Fruit fly (Drosophila melanogaster) whole organism, prepupa: ENCODE data around the gene CG7730.
A peak's percentile ranks its signal among the peaks of the same experiment; 100 is the strongest.

ENCODE experiments used
- Blimp-1 ChIP-seq: fragments of 200-800 bp; sonication (Bioruptor generic); optimal IDR thresholded peaks from 3 replicates; lab custom pipeline; 2017; ENCODE audit warnings: missing biosample characterization, missing genetic modification characterization, mild to moderate bottlenecking, moderate library complexity, missing genetic modification reagents
- CG11294 ChIP-seq: fragments of 200-800 bp; sonication (Bioruptor generic); IDR thresholded peaks from 2 replicates; pipeline ENCODE4 v1.3.6; 2022; ENCODE audit warnings: missing biosample characterization, missing genetic modification characterization
- CG11762 ChIP-seq: fragments of 200-800 bp; sonication (Bioruptor generic); optimal IDR thresholded peaks from 3 replicates; lab custom pipeline; 2016; ENCODE audit warnings: missing biosample characterization, missing genetic modification characterization; ENCODE audit not compliant: insufficient read depth
- CG11902 ChIP-seq: fragments of 200-800 bp; sonication (Bioruptor generic); optimal IDR thresholded peaks from 3 replicates; lab custom pipeline; 2016; ENCODE audit warnings: missing biosample characterization, missing genetic modification characterization
- CG16779 ChIP-seq: fragments of 200-800 bp; sonication (Bioruptor generic); optimal IDR thresholded peaks from 3 replicates; lab custom pipeline; 2017; ENCODE audit warnings: missing biosample characterization, mild to moderate bottlenecking, missing genetic modification characterization
- CG3032 ChIP-seq: fragments of 200-800 bp; optimal IDR thresholded peaks from 2 replicates; lab custom pipeline; 2019; ENCODE audit warnings: missing biosample characterization, mild to moderate bottlenecking, missing genetic modification characterization, moderate library complexity
- CG31627 ChIP-seq: fragments of 200-800 bp; sonication (Bioruptor generic); optimal IDR thresholded peaks from 3 replicates; lab custom pipeline; 2016; ENCODE audit warnings: missing biosample characterization, missing genetic modification characterization
- CG32006 ChIP-seq: fragments of 200-800 bp; sonication (Bioruptor generic); optimal IDR thresholded peaks from 3 replicates; lab custom pipeline; 2017; ENCODE audit warnings: missing biosample characterization, mild to moderate bottlenecking, missing genetic modification characterization
- CG34406 ChIP-seq: fragments of 200-800 bp; sonication (Bioruptor generic); optimal IDR thresholded peaks from 3 replicates; lab custom pipeline; 2016; ENCODE audit warnings: missing biosample characterization, missing genetic modification characterization
- CG3919 ChIP-seq: fragments of 200-800 bp; sonication (Bioruptor generic); optimal IDR thresholded peaks from 3 replicates; lab custom pipeline; 2016; ENCODE audit warnings: missing biosample characterization, missing genetic modification characterization
- CG4318 ChIP-seq: fragments of 200-800 bp; sonication (Bioruptor generic); optimal IDR thresholded peaks from 3 replicates; lab custom pipeline; 2017; ENCODE audit warnings: missing biosample characterization, mild to moderate bottlenecking, missing genetic modification characterization
- CG6276 ChIP-seq: fragments of 200-800 bp; sonication (Bioruptor generic); optimal IDR thresholded peaks from 2 replicates; lab custom pipeline; 2017; ENCODE audit warnings: missing biosample characterization, mild to moderate bottlenecking, missing genetic modification characterization
- CG7368 ChIP-seq: fragments of 200-800 bp; sonication (Bioruptor generic); optimal IDR thresholded peaks from 3 replicates; lab custom pipeline; 2016; ENCODE audit warnings: missing biosample characterization, missing genetic modification characterization
- CG8319 ChIP-seq: fragments of 200-800 bp; sonication (Bioruptor generic); optimal IDR thresholded peaks from 3 replicates; lab custom pipeline; 2016; ENCODE audit warnings: missing biosample characterization, missing genetic modification characterization
- CG8632 ChIP-seq: fragments of 200-800 bp; sonication (Bioruptor generic); optimal IDR thresholded peaks from 3 replicates; lab custom pipeline; 2016; ENCODE audit warnings: missing biosample characterization, missing genetic modification characterization
- CG9139 ChIP-seq: fragments of 200-800 bp; sonication (Bioruptor generic); optimal IDR thresholded peaks from 3 replicates; lab custom pipeline; 2017; ENCODE audit warnings: missing biosample characterization, mild to moderate bottlenecking, missing genetic modification characterization
- Hr39 ChIP-seq: fragments of 200-800 bp; sonication (Bioruptor generic); optimal IDR thresholded peaks from 2 replicates; lab custom pipeline; 2016; ENCODE audit warnings: missing biosample characterization, missing genetic modification characterization
- Hr4 ChIP-seq: fragments of 200-800 bp; sonication (Bioruptor generic); optimal IDR thresholded peaks from 3 replicates; lab custom pipeline; 2016; ENCODE audit warnings: missing biosample characterization, missing genetic modification characterization
- Lpt ChIP-seq: fragments of 200-800 bp; sonication (Bioruptor generic); optimal IDR thresholded peaks from 3 replicates; lab custom pipeline; 2016; ENCODE audit warnings: missing biosample characterization, missing genetic modification characterization
- OdsH ChIP-seq: fragments of 200-800 bp; sonication (Bioruptor generic); optimal IDR thresholded peaks from 3 replicates; lab custom pipeline; 2016; ENCODE audit warnings: missing biosample characterization, missing genetic modification characterization
- Smox ChIP-seq: fragments of 200-800 bp; sonication (Bioruptor generic); optimal IDR thresholded peaks from 3 replicates; lab custom pipeline; 2016; ENCODE audit warnings: missing biosample characterization, missing genetic modification characterization
- Sox14 ChIP-seq: fragments of 200-800 bp; sonication (Bioruptor generic); optimal IDR thresholded peaks from 3 replicates; lab custom pipeline; 2016; ENCODE audit warnings: missing biosample characterization, missing genetic modification characterization
- Sox15 ChIP-seq: fragments of 200-800 bp; sonication (Bioruptor generic); optimal IDR thresholded peaks from 3 replicates; lab custom pipeline; 2016; ENCODE audit warnings: missing biosample characterization, missing genetic modification characterization
- achi ChIP-seq: fragments of 200-800 bp; sonication (Bioruptor generic); optimal IDR thresholded peaks from 3 replicates; lab custom pipeline; 2016; ENCODE audit warnings: missing biosample characterization, missing genetic modification characterization
- acj6 ChIP-seq: fragments of 200-800 bp; sonication (Bioruptor generic); optimal IDR thresholded peaks from 3 replicates; lab custom pipeline; 2016; ENCODE audit warnings: missing biosample characterization, missing genetic modification characterization
- cyc ChIP-seq: fragments of 200-800 bp; sonication (Bioruptor generic); optimal IDR thresholded peaks from 3 replicates; lab custom pipeline; 2016; ENCODE audit warnings: missing biosample characterization, missing genetic modification characterization
- dac ChIP-seq: fragments of 200-800 bp; sonication (Bioruptor generic); optimal IDR thresholded peaks from 2 replicates; lab custom pipeline; 2017; ENCODE audit warnings: missing biosample characterization, mild to moderate bottlenecking, missing genetic modification characterization
- dsx ChIP-seq: fragments of 200-800 bp; optimal IDR thresholded peaks from 3 replicates; lab custom pipeline; 2019; ENCODE audit warnings: missing biosample characterization, mild to moderate bottlenecking, missing genetic modification characterization, moderate library complexity; ENCODE audit not compliant: poor library complexity, severe bottlenecking
- eg ChIP-seq: fragments of 200-800 bp; sonication (Bioruptor generic); IDR thresholded peaks from 3 replicates; pipeline ENCODE4 v1.3.6; 2022; ENCODE audit warnings: missing biosample characterization, missing genetic modification characterization
- esn ChIP-seq: fragments of 200-800 bp; sonication (Bioruptor generic); optimal IDR thresholded peaks from 2 replicates; lab custom pipeline; 2016; ENCODE audit warnings: missing biosample characterization, mild to moderate bottlenecking, missing genetic modification characterization, moderate library complexity
- fd59A ChIP-seq: fragments of 200-800 bp; sonication (Bioruptor generic); optimal IDR thresholded peaks from 2 replicates; lab custom pipeline; 2017; ENCODE audit warnings: missing biosample characterization, mild to moderate bottlenecking, missing genetic modification characterization, missing genetic modification reagents
- fd85E ChIP-seq: fragments of 200-800 bp; sonication (Bioruptor generic); optimal IDR thresholded peaks from 3 replicates; lab custom pipeline; 2016; ENCODE audit warnings: missing biosample characterization, missing genetic modification characterization
- fkh ChIP-seq: fragments of 200-800 bp; sonication (Bioruptor generic); optimal IDR thresholded peaks from 3 replicates; lab custom pipeline; 2017; ENCODE audit warnings: missing biosample characterization, mild to moderate bottlenecking, missing genetic modification characterization, moderate library complexity
- lz ChIP-seq: fragments of 200-800 bp; sonication (Bioruptor generic); optimal IDR thresholded peaks from 3 replicates; lab custom pipeline; 2016; ENCODE audit warnings: missing biosample characterization, missing genetic modification characterization
- net ChIP-seq: fragments of 200-800 bp; sonication (Bioruptor generic); optimal IDR thresholded peaks from 3 replicates; lab custom pipeline; 2016; ENCODE audit warnings: missing biosample characterization, missing genetic modification characterization
- pdm3 ChIP-seq: fragments of 200-800 bp; sonication (Bioruptor generic); optimal IDR thresholded peaks from 3 replicates; lab custom pipeline; 2016; ENCODE audit warnings: missing biosample characterization, missing genetic modification characterization
- salr ChIP-seq, 2 experiments: fragments of 200-800 bp; sonication (Bioruptor generic); optimal IDR thresholded peaks; 3 replicates each; lab custom pipeline; 2016 to 2018; ENCODE audit warnings: missing biosample characterization in 2 of 2, missing genetic modification characterization in 2 of 2, mild to moderate bottlenecking in 1 of 2
- spab ChIP-seq: fragments of 200-800 bp; sonication (Bioruptor generic); optimal IDR thresholded peaks from 2 replicates; lab custom pipeline; 2017; ENCODE audit warnings: missing biosample characterization, mild to moderate bottlenecking, missing genetic modification characterization, missing genetic modification reagents
- ss ChIP-seq, 2 experiments: fragments of 200-800 bp; sonication (Bioruptor generic); optimal IDR thresholded peaks; 2 replicates in 1 of 2; 3 replicates in 1 of 2; lab custom pipeline; 2017 to 2018; ENCODE audit warnings: mild to moderate bottlenecking in 2 of 2, missing biosample characterization in 2 of 2, missing genetic modification characterization in 2 of 2, moderate library complexity in 1 of 2
- svp ChIP-seq: fragments of 200-800 bp; sonication (Bioruptor generic); peaks from one replicate; lab custom pipeline; 2016; ENCODE audit warnings: missing biosample characterization, missing genetic modification characterization
- topi ChIP-seq: fragments of 200-800 bp; sonication (Bioruptor generic); optimal IDR thresholded peaks from 3 replicates; lab custom pipeline; 2016; ENCODE audit warnings: missing biosample characterization, missing genetic modification characterization
- vri ChIP-seq: fragments of 200-800 bp; sonication (Bioruptor generic); optimal IDR thresholded peaks from 3 replicates; lab custom pipeline; 2016; ENCODE audit warnings: missing biosample characterization, mild to moderate bottlenecking, missing genetic modification characterization

The CG7730 gene

DNA sequence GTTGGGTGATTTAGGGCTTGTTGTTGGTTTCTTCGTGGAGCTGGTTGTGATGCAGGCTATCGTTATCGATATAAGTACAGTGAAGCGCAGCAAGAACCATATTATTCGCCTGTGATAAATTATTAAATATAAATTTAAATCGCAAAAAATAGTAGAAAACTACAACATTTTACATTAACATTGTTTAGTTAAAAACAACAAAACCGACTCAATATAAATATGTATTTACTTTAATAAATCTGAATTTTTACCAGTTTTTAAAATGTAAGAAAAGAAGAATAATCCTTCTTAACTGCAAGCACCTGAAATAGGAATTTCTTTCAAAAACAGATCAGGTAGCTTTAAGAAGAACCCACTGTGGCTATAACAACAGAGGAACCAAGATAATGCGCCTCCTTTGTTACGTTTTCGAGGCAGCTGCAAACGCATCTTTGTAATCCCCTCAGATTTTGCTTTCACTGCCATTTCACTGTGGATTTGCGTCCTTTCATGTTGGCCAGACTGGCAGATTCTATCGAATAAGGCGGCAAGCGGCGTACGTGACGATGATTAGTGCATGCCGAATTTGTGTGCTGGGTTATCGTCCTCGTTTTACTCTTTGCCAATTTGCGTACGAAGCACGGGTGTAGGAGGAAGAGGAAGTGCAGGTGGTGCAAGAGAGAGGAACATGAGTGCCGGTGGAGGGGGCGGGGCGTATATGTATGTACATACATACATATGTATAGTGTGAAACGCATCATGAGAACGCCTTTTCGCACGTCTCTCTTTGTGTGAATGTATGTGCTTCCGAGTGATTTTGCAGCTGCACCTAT, 16.6 kb upstream of the CG7730 start (continued):
- TF ChIP-seq esn (GFP tag; lab: Kevin White, UChicago), result peak; percentile 77
- TF ChIP-seq CG32006 (GFP tag; lab: Kevin White, UChicago), result peak; percentile 68
- TF ChIP-seq dac (GFP tag; lab: Kevin White, UChicago), result no peak

DNA sequence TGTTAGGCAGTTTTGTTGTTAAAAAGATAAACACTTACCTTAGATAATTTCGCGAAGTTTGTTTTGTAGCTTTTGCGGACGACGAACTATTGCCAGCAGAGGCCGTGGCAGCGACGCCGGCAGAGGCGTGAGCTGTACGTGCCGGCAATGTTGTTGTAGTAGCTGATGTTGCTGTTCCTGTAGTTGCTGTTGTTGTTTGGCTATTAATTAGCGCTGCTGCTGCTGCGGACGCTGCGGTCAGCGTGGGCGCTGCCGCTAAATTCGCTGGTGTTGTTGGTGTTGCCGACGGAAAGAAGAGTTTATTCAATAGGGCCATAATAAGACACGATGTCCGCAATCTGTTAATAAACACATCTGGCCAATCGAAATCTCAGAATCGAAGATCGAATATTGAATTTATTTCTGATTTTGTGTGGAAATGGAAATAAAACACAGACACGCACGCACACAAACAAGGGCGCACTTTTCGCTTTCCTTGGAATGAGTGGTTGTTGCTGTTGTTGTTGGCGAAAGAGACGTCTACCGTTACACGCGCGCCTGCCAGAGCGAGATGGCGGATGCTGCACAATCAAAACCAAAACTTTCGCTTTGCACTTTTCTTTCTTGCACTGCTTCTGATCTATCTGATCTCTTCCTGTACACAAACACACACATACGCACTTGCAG, 15.8 kb upstream of the CG7730 start:
- TF ChIP-seq CG9139 (GFP tag; lab: Kevin White, UChicago) (no peak), salr (GFP tag; optimal IDR thresholded peaks at IDR 0.05; lab: Kevin White, UChicago) (no peak), acj6 (no peak), Blimp-1 (peak; percentile 98), svp (GFP tag; lab: Kevin White, UChicago) (peak; percentile 93), Lpt (peak; percentile 16), fd59A (no peak), CG3032 (no peak), vri (GFP tag; lab: Kevin White, UChicago) (no peak), CG8319 (GFP tag; lab: Kevin White, UChicago) (no peak), Hr4 (no peak), CG16779 (tag; lab: Kevin White, UChicago) (no peak), CG4318 (GFP tag; lab: Kevin White, UChicago) (no peak), Sox14 (GFP tag; lab: Kevin White, UChicago) (no peak), CG6276 (GFP tag; lab: Kevin White, UChicago) (peak; percentile 11), CG11294 (GFP tag; lab: Robert Waterston, UW) (no peak), CG31627 (no peak), topi (GFP tag; lab: Kevin White, UChicago) (no peak), net (GFP tag; lab: Kevin White, UChicago) (no peak), Smox (GFP tag; lab: Kevin White, UChicago) (no peak), fkh (GFP tag; lab: Kevin White, UChicago) (no peak), CG3919 (GFP tag; lab: Kevin White, UChicago) (no peak), dac (GFP tag; lab: Kevin White, UChicago) (no peak)
- TF ChIP-seq, all 60 proteins: peak for 4

DNA sequence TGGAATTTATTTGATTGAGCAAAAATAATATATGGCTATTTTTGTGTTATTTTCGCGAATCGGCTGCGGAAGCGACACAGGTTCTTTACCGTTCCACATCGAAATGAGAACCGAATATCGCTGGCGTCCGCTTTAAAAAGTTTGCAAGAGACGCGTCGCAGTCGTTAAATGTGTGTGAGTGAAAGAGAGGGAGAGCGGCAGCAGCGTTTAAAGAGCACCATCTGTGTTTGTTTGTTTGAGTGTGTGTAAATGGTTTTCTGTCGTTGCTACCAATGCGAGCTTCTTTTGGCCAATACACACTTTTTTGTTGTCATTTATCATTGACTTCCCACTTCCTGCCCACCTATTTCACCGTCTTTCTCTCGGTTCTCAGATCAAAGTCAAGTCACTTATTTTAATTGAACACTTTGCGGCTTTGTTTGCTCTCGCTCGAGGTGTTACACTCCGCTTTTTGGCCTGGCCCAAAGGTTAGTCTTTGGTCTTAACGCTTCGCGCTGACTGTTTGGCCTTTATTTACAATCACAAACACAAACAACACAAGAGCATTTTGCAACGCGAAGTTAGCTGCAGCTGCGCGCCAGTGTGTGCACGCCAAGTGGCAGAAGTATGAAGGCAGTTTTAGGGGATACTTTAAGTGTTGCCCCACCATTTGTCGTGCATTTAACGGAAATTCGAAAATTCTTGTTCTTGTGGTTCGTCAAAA, 15.1 kb upstream of the CG7730 start, which contains the start of gene CG3764:
TSS of gene CG3764 (minus strand) at position 549 of the 703 bp plus-strand sequence.
- peak; percentile 30 for TF ChIP-seq vri (GFP tag; lab: Kevin White, UChicago)
- TF ChIP-seq ss (GFP tag; optimal IDR thresholded peaks at IDR 0.05; lab: Kevin White, UChicago), result peak; percentile 73 to 78
- TF ChIP-seq pdm3 (GFP tag; lab: Kevin White, UChicago), result peak; percentile 52
- TF ChIP-seq CG7368 (GFP tag; lab: Kevin White, UChicago), result peak; percentile 51
- peak; percentile 17 for TF ChIP-seq dsx (GFP tag; lab: Kevin White, UChicago)
- peak; percentile 40 for TF ChIP-seq CG8632
- peak; percentile 34 for TF ChIP-seq Smox (GFP tag; lab: Kevin White, UChicago)
- TF ChIP-seq CG31627, result peak; percentile 37
- no peak for TF ChIP-seq CG11762 (GFP tag; lab: Kevin White, UChicago)
- TF ChIP-seq fd85E (GFP tag; lab: Kevin White, UChicago), result no peak
- TF ChIP-seq CG16779 (tag; lab: Kevin White, UChicago), result peak; percentile 42
- TF ChIP-seq Blimp-1, result peak; percentile 68
- TF ChIP-seq fd59A, result no peak
- TF ChIP-seq spab (GFP tag; lab: Kevin White, UChicago), result no peak
- TF ChIP-seq eg (GFP tag; lab: Robert Waterston, UW), result peak; percentile 39
- TF ChIP-seq CG9139 (GFP tag; lab: Kevin White, UChicago), result peak; percentile 37
- TF ChIP-seq CG6276 (GFP tag; lab: Kevin White, UChicago), result no peak
- peak; percentile 43 for TF ChIP-seq OdsH (GFP tag; lab: Kevin White, UChicago)
- no peak for TF ChIP-seq Sox15 (GFP tag; lab: Kevin White, UChicago)
- TF ChIP-seq CG34406, result peak; percentile 54
- TF ChIP-seq CG11902 (GFP tag; lab: Kevin White, UChicago), result no peak
- peak; percentile 43 for TF ChIP-seq acj6
- no peak for TF ChIP-seq dac (GFP tag; lab: Kevin White, UChicago)
- TF ChIP-seq achi (GFP tag; lab: Kevin White, UChicago), result peak; percentile 52
- peak; percentile 63 for TF ChIP-seq cyc (GFP tag; lab: Kevin White, UChicago)
- peak; percentile 66 for TF ChIP-seq lz (GFP tag; lab: Kevin White, UChicago)
- TF ChIP-seq Hr39 (GFP tag; lab: Kevin White, UChicago), result peak; percentile 49
- peak; percentile 68 for TF ChIP-seq Sox14 (GFP tag; lab: Kevin White, UChicago)
- peak; percentile 25 for TF ChIP-seq CG8319 (GFP tag; lab: Kevin White, UChicago)
- TF ChIP-seq CG3032, result peak; percentile 28
- no peak for TF ChIP-seq Hr4
